Worm (Caenorhabditis elegans) whole organism, mixed stage, embryonic: Measurements from ENCODE around the gene rpl-18.
A peak's percentile ranks its signal among the peaks of the same experiment; 100 is the strongest.

Experiments used
- bed-3 ChIP-seq: fragments of 200-800 bp; sonication (Bioruptor generic); optimal IDR thresholded peaks from 3 replicates; lab custom pipeline; 2018; ENCODE audit warnings: mild to moderate bottlenecking, missing genetic modification characterization, moderate library complexity, missing compliant biosample characterization
- ceh-39 ChIP-seq: fragments of 150-350 bp; optimal IDR thresholded peaks from 2 replicates; lab custom pipeline; 2014; ENCODE audit warnings: missing biosample characterization, missing genetic modification characterization
- ceh-43 ChIP-seq: fragments of 200-800 bp; sonication (Bioruptor generic); optimal IDR thresholded peaks from 2 replicates; lab custom pipeline; 2018; ENCODE audit warnings: mild to moderate bottlenecking, missing genetic modification characterization, moderate library complexity, missing compliant biosample characterization
- ceh-83 ChIP-seq: fragments of 200-800 bp; sonication (Bioruptor generic); optimal IDR thresholded peaks from 2 replicates; lab custom pipeline; 2018; ENCODE audit warnings: mild to moderate bottlenecking, missing genetic modification characterization, missing compliant biosample characterization
- ces-1 ChIP-seq: fragments of 150-350 bp; optimal IDR thresholded peaks from 2 replicates; lab custom pipeline; 2014; ENCODE audit warnings: missing biosample characterization, missing genetic modification reagents, missing genetic modification characterization
- cnd-1 ChIP-seq: fragments of 200-800 bp; sonication (Bioruptor generic); optimal IDR thresholded peaks from 2 replicates; lab custom pipeline; 2018; ENCODE audit warnings: mild to moderate bottlenecking, missing genetic modification characterization, missing compliant biosample characterization
- elt-1 ChIP-seq: sonication (generic microtip); optimal IDR thresholded peaks from 2 replicates; lab custom pipeline; 2017; ENCODE audit warnings: missing genetic modification characterization, mild to moderate bottlenecking, missing compliant biosample characterization, antibody characterized with exemption, moderate library complexity, borderline replicate concordance; ENCODE audit not compliant: insufficient read depth
- flh-1 ChIP-seq: fragments of 200-800 bp; sonication (Bioruptor generic); optimal IDR thresholded peaks from 2 replicates; lab custom pipeline; 2018; ENCODE audit warnings: mild to moderate bottlenecking, missing genetic modification characterization, moderate library complexity, missing compliant biosample characterization
- hlh-1 ChIP-seq: fragments of 150-350 bp; optimal IDR thresholded peaks from 2 replicates; lab custom pipeline; 2014; ENCODE audit warnings: missing biosample characterization, missing genetic modification reagents, missing genetic modification characterization
- lin-13 ChIP-seq: fragments of 150-350 bp; optimal IDR thresholded peaks from 2 replicates; lab custom pipeline; 2014; ENCODE audit warnings: missing biosample characterization, missing genetic modification characterization
- lin-32 ChIP-seq: fragments of 200-800 bp; sonication (Bioruptor generic); optimal IDR thresholded peaks from 2 replicates; lab custom pipeline; 2018; ENCODE audit warnings: mild to moderate bottlenecking, missing genetic modification characterization, missing compliant biosample characterization
- lsy-2 ChIP-seq: fragments of 150-350 bp; optimal IDR thresholded peaks from 2 replicates; lab custom pipeline; 2014; ENCODE audit warnings: missing biosample characterization, missing genetic modification characterization
- mab-5 ChIP-seq: fragments of 150-350 bp; optimal IDR thresholded peaks from 2 replicates; lab custom pipeline; 2014; ENCODE audit warnings: missing biosample characterization, missing genetic modification characterization
- mep-1 ChIP-seq: fragments of 150-350 bp; optimal IDR thresholded peaks from 2 replicates; lab custom pipeline; 2017; ENCODE audit warnings: missing biosample characterization, missing genetic modification reagents, missing genetic modification characterization, inconsistent platforms
- nhr-12 ChIP-seq: fragments of 150-350 bp; optimal IDR thresholded peaks from 2 replicates; lab custom pipeline; 2014; ENCODE audit warnings: missing biosample characterization, missing genetic modification characterization
- nhr-2 ChIP-seq: fragments of 150-350 bp; optimal IDR thresholded peaks from 2 replicates; lab custom pipeline; 2014; ENCODE audit warnings: missing biosample characterization, missing genetic modification characterization
- nhr-76 ChIP-seq: sonication (generic microtip); optimal IDR thresholded peaks from 2 replicates; lab custom pipeline; 2017; ENCODE audit warnings: missing biosample characterization, missing genetic modification characterization
- pha-4 ChIP-seq: fragments of 150-350 bp; optimal IDR thresholded peaks from 2 replicates; lab custom pipeline; 2018; ENCODE audit warnings: missing biosample characterization, missing genetic modification reagents, missing genetic modification characterization
- sem-2 ChIP-seq: fragments of 200-800 bp; sonication (Bioruptor generic); optimal IDR thresholded peaks from 2 replicates; lab custom pipeline; 2018; ENCODE audit warnings: mild to moderate bottlenecking, missing genetic modification characterization, missing compliant biosample characterization
- snpc-4 ChIP-seq: fragments of 150-350 bp; optimal IDR thresholded peaks from 2 replicates; lab custom pipeline; 2014; ENCODE audit warnings: missing biosample characterization, missing genetic modification characterization
- sptf-1 ChIP-seq: sonication (generic microtip); optimal IDR thresholded peaks from 2 replicates; lab custom pipeline; 2017; ENCODE audit warnings: mild to moderate bottlenecking, missing genetic modification characterization, moderate library complexity, missing compliant biosample characterization
- tbx-8 ChIP-seq: fragments of 200-800 bp; sonication (Bioruptor generic); optimal IDR thresholded peaks from 2 replicates; lab custom pipeline; 2018; ENCODE audit warnings: mild to moderate bottlenecking, missing genetic modification characterization, moderate library complexity, missing compliant biosample characterization
- unc-120 ChIP-seq: sonication (generic microtip); optimal IDR thresholded peaks from 2 replicates; lab custom pipeline; 2017; ENCODE audit warnings: missing genetic modification characterization, missing compliant biosample characterization; ENCODE audit not compliant: poor library complexity, severe bottlenecking
- unc-39 ChIP-seq: fragments of 150-350 bp; optimal IDR thresholded peaks from 2 replicates; lab custom pipeline; 2014; ENCODE audit warnings: missing biosample characterization, missing genetic modification characterization
- unc-62 ChIP-seq: fragments of 150-350 bp; optimal IDR thresholded peaks from 2 replicates; lab custom pipeline; 2014; ENCODE audit warnings: missing biosample characterization, missing genetic modification reagents, missing genetic modification characterization
- zip-8 ChIP-seq: fragments of 150-350 bp; optimal IDR thresholded peaks from 2 replicates; lab custom pipeline; 2014; ENCODE audit warnings: missing biosample characterization, missing genetic modification characterization
- ztf-11 ChIP-seq: fragments of 150-350 bp; optimal IDR thresholded peaks from 2 replicates; lab custom pipeline; 2014; ENCODE audit warnings: missing biosample characterization, missing genetic modification characterization

The rpl-18 gene

DNA sequence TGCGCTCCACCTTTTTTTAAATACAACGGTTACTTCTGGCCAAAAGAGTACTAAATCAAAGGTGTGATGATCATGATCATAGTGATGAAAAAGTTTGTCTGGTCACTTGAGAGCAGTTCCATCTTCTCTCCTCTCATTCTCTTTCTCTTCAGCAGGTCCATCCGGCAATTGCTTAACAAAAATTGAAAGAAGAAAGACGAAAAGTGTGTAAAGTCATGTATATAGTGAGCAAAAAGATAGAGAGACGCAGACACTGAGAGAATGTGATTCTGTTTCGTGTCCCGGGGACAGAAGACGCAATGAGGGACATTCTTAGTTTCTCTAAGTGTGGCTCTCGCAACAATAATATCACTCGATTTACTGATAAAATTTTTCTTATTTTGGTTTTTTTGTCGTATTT, 28.9 kb upstream of the rpl-18 start:
- TF ChIP-seq hlh-1, result peak; percentile 45
- TF ChIP-seq unc-120 (tag; lab: Kevin White, UChicago), result peak; percentile 8
- no peak for TF ChIP-seq tbx-8 (GFP tag; lab: Kevin White, UChicago)

DNA sequence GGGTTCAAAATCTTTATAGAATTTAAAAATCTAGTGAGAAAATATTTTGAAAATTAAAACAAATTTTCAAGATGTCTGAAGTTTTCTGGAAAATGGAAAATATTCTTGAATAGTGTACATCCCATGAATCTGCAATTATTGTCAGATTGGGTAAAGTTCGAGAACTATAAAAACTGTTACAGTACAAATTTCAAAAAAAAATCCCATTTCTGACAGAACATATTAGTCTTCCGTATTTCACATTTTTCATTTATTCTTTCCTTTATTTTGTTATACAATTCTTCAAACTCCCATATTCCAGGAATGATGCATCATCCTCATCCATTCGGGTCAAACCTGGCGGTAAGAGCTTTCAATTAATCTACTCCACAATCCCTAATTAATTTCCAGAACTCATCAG, 27.6 kb upstream of the rpl-18 start, which contains the start of gene sorb-1:
TSS of gene sorb-1 (plus strand) at position 301 of the 400 bp plus-strand sequence.
- no peak for TF ChIP-seq unc-62 (GFP tag; lab: Kevin White, UChicago)
- TF ChIP-seq sem-2 (GFP tag; lab: Kevin White, UChicago), result no peak
- TF ChIP-seq lsy-2 (tag; lab: Kevin White, UChicago), result no peak
- no peak for TF ChIP-seq sptf-1 (tag; lab: Kevin White, UChicago)
- TF ChIP-seq, all 35 proteins: peak for 0

ce11 chrIV:13755619-13756018, 22.0 kb upstream of the rpl-18 start:
- TF ChIP-seq mab-5 (no peak), ceh-83 (GFP tag; lab: Kevin White, UChicago) (no peak), unc-39 (tag; lab: Kevin White, UChicago) (no peak), mep-1 (tag; lab: Kevin White, UChicago) (no peak), ztf-11 (tag; lab: Kevin White, UChicago) (no peak), ceh-43 (GFP tag; lab: Kevin White, UChicago) (no peak), lsy-2 (tag; lab: Kevin White, UChicago) (no peak), nhr-76 (no peak), snpc-4 (tag; lab: Kevin White, UChicago) (no peak), cnd-1 (tag; lab: Kevin White, UChicago) (no peak), unc-62 (GFP tag; lab: Kevin White, UChicago) (no peak), ces-1 (no peak), elt-1 (tag; lab: Kevin White, UChicago) (no peak), nhr-2 (tag; lab: Kevin White, UChicago) (no peak), flh-1 (GFP tag; lab: Kevin White, UChicago) (no peak), hlh-1 (no peak), lin-13 (tag; lab: Kevin White, UChicago) (no peak), lin-32 (no peak), nhr-12 (no peak), zip-8 (tag; lab: Kevin White, UChicago) (no peak)

DNA sequence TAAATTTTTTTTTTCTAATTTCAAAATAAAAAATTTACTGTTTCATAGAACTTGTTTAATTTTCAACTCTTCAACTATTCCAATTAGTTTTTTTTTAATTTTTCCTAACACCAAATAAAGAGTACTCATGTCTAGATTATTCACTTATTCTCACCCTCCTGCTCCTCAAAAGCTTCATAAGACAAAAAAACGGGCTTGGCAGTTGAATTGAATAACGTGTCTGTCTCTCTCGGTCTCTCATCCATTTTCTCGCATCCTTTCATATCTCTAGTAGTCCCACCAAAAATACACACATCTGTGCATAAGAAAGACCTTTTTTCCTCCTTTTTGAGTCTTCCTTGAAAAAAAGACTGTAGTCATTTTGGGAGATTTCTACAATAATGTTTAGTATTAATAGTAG, 14.2 kb upstream of the rpl-18 start:
- TF ChIP-seq pha-4 (tag; lab: Kevin White, UChicago) (no peak), unc-120 (tag; lab: Kevin White, UChicago) (no peak), ces-1 (peak; percentile 88)

DNA sequence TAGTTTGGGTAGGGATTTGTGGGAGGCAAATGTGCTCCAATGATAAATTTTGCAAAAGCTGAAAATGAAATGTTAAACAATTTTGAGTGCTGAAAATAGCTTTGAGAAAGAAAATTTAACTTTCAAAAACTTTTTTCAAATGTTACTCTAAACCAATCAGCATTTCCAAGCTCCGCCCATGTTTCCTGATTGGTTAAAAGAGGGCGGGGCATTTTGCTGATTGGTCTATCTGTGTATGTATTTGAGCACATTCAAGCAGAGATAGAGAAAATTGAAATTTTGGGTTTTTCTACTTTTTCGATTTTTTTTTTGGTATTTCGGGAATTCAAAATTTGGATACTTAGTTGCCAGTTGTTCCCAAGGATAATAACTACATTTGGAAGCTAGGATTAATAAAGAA, 13.0 kb upstream of the rpl-18 start:
- TF ChIP-seq sem-2 (GFP tag; lab: Kevin White, UChicago), result no peak
- no peak for TF ChIP-seq unc-120 (tag; lab: Kevin White, UChicago)

DNA sequence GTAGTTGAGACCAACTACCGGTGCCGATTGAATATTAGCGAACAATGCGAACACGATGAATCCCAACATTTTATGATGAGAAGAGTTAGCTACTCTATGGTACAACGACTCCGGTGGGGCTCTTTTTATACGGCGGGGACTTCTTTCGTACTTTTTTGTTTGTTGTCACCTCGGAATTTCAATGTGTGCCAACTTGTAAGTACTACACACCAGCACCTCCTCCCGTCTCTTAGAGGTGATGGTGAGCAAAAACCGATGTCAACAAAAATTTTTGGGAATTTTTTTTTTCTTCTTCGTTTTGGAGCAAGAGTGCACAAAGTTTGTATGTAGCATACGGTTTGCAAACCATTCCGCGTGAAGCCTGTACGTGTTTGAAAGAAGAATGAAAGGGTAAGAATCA, 3.1 kb upstream of the rpl-18 start, which contains the start of gene Y45F10D.2:
TSS of gene Y45F10D.2 (minus strand) at position 101 of the 400 bp plus-strand sequence.
- TF ChIP-seq ceh-83 (GFP tag; lab: Kevin White, UChicago), result no peak
- TF ChIP-seq ceh-39 (tag; lab: Kevin White, UChicago), result no peak
- TF ChIP-seq lin-13 (tag; lab: Kevin White, UChicago), result no peak
- TF ChIP-seq unc-62 (GFP tag; lab: Kevin White, UChicago), result no peak
- no peak for TF ChIP-seq nhr-12
- TF ChIP-seq ceh-43 (GFP tag; lab: Kevin White, UChicago), result no peak
- TF ChIP-seq tbx-8 (GFP tag; lab: Kevin White, UChicago), result no peak
- no peak for TF ChIP-seq flh-1 (GFP tag; lab: Kevin White, UChicago)
- TF ChIP-seq bed-3 (GFP tag; lab: Kevin White, UChicago), result no peak
- no peak for TF ChIP-seq elt-1 (tag; lab: Kevin White, UChicago)
- TF ChIP-seq lin-32, result no peak
- TF ChIP-seq pha-4 (tag; lab: Kevin White, UChicago), result no peak
- TF ChIP-seq unc-39 (tag; lab: Kevin White, UChicago), result no peak
- no peak for TF ChIP-seq snpc-4 (tag; lab: Kevin White, UChicago)
- no peak for TF ChIP-seq nhr-2 (tag; lab: Kevin White, UChicago)
- no peak for TF ChIP-seq mep-1 (tag; lab: Kevin White, UChicago)
- no peak for TF ChIP-seq hlh-1
- TF ChIP-seq ztf-11 (tag; lab: Kevin White, UChicago), result no peak
